Worm (Caenorhabditis elegans): ENCODE measurements around the gene T06C12.11.

Gene T06C12.11

ce11 chrV:15880705-15881104 lies 12.1 kb upstream of the T06C12.11 start (continued):
- peak; percentile 10 for TF ChIP-seq sma-9 (GFP tag; optimal IDR thresholded peaks at IDR 0.05)
- TF ChIP-seq sma-9 (tag; optimal IDR thresholded peaks at IDR 0.05) = no peak
- no peak for TF ChIP-seq unc-39 (tag; optimal IDR thresholded peaks at IDR 0.05)
- TF ChIP-seq unc-62 (GFP tag; optimal IDR thresholded peaks at IDR 0.05) = no peak
- TF ChIP-seq mab-5 (tag; optimal IDR thresholded peaks at IDR 0.05) = no peak
- no peak for TF ChIP-seq Y55F3AM.14 (GFP tag; optimal IDR thresholded peaks at IDR 0.05)
- TF ChIP-seq nhr-21 (tag; optimal IDR thresholded peaks at IDR 0.05) = peak; percentile 57
- no peak for TF ChIP-seq ztf-1 (GFP tag; conservative IDR thresholded peaks at IDR 0.05)
- TF ChIP-seq lsy-2 (tag; optimal IDR thresholded peaks at IDR 0.05) = peak in 1 of 2 experiments; percentile 9
- no peak for TF ChIP-seq nhr-23 (tag; optimal IDR thresholded peaks at IDR 0.05)
- TF ChIP-seq nhr-12 (tag; optimal IDR thresholded peaks at IDR 0.05) = no peak
- no peak for TF ChIP-seq elt-1 (tag; optimal IDR thresholded peaks at IDR 0.05)
- TF ChIP-seq dmd-4 (tag; optimal IDR thresholded peaks at IDR 0.05) = no peak
- no peak for TF ChIP-seq nhr-11 (tag; optimal IDR thresholded peaks at IDR 0.05)
- TF ChIP-seq lin-13 (GFP tag; optimal IDR thresholded peaks at IDR 0.05) = peak; percentile 19
- peak; percentile 14 for TF ChIP-seq nhr-6 (tag; optimal IDR thresholded peaks at IDR 0.05)
- TF ChIP-seq ceh-82 (tag; optimal IDR thresholded peaks at IDR 0.05) = no peak
- TF ChIP-seq mbf-1 (tag; optimal IDR thresholded peaks at IDR 0.05) = no peak

ce11 chrV:15884698-15885097 lies 8.1 kb upstream of the T06C12.11 start, which contains the start of gene oac-42:
Gene oac-42, minus strand, starts transcription at chrV:15884798.
- TF ChIP-seq zag-1 (tag; optimal IDR thresholded peaks at IDR 0.05) (no peak), lin-11 (tag; optimal IDR thresholded peaks at IDR 0.05) (no peak), crh-2 (tag; optimal IDR thresholded peaks at IDR 0.05) (no peak), fos-1 (tag; optimal IDR thresholded peaks at IDR 0.05) (no peak), ztf-11 (tag; optimal IDR thresholded peaks at IDR 0.05) (no peak), lin-39 (tag; optimal IDR thresholded peaks at IDR 0.05) (no peak), nhr-12 (tag; optimal IDR thresholded peaks at IDR 0.05) (no peak), R02D3.7 (tag; optimal IDR thresholded peaks at IDR 0.05) (no peak)

- no peak for TF ChIP-seq R02D3.7 (tag; optimal IDR thresholded peaks at IDR 0.05)
- TF ChIP-seq mdl-1 (tag; optimal IDR thresholded peaks at IDR 0.05) = no peak
- no peak for TF ChIP-seq mbf-1 (tag; optimal IDR thresholded peaks at IDR 0.05)
- TF ChIP-seq lsy-2 (tag; optimal IDR thresholded peaks at IDR 0.05) = no peak
- no peak for TF ChIP-seq peb-1 (tag; optimal IDR thresholded peaks at IDR 0.05)
- TF ChIP-seq ceh-16 (tag; optimal IDR thresholded peaks at IDR 0.05) = no peak
- no peak for TF ChIP-seq sem-4 (tag; optimal IDR thresholded peaks at IDR 0.05)
- no peak for TF ChIP-seq snpc-4 (tag; optimal IDR thresholded peaks at IDR 0.05)
- TF ChIP-seq dmd-4 (tag; optimal IDR thresholded peaks at IDR 0.05) = no peak
- TF ChIP-seq lin-13 (GFP tag; optimal IDR thresholded peaks at IDR 0.05) = no peak
- TF ChIP-seq skn-1 (tag; optimal IDR thresholded peaks at IDR 0.05) = no peak
- TF ChIP-seq sma-3 (GFP tag; optimal IDR thresholded peaks at IDR 0.05) = no peak
- no peak for TF ChIP-seq sma-9 (GFP tag; optimal IDR thresholded peaks at IDR 0.05)
- TF ChIP-seq sma-9 (tag; optimal IDR thresholded peaks at IDR 0.05) = no peak
- no peak for TF ChIP-seq lin-39 (tag; optimal IDR thresholded peaks at IDR 0.05)
- no peak for TF ChIP-seq nhr-10 (tag; optimal IDR thresholded peaks at IDR 0.05)
- no peak for TF ChIP-seq ztf-11 (tag; optimal IDR thresholded peaks at IDR 0.05)
- TF ChIP-seq nhr-77 (tag; optimal IDR thresholded peaks at IDR 0.05) = no peak
Measured at ce11 chrV:15885967-15886366, 6.8 kb upstream of the T06C12.11 start, which contains the start of gene T06C12.9. Gene T06C12.9, minus strand, starts transcription at chrV:15886067.

- TF ChIP-seq lin-39 (tag; optimal IDR thresholded peaks at IDR 0.05) (no peak), dmd-4 (tag; optimal IDR thresholded peaks at IDR 0.05) (no peak), sma-9 (GFP tag; optimal IDR thresholded peaks at IDR 0.05) (peak; percentile 71), sma-9 (tag; optimal IDR thresholded peaks at IDR 0.05) (no peak), C34F6.9 (tag; optimal IDR thresholded peaks at IDR 0.05) (no peak), ztf-4 (tag; optimal IDR thresholded peaks at IDR 0.05) (no peak), nhr-6 (tag; optimal IDR thresholded peaks at IDR 0.05) (no peak), Y55F3AM.14 (GFP tag; optimal IDR thresholded peaks at IDR 0.05) (no peak), nhr-129 (tag; optimal IDR thresholded peaks at IDR 0.05) (peak; percentile 29), nhr-237 (tag; optimal IDR thresholded peaks at IDR 0.05) (no peak), elt-1 (tag; optimal IDR thresholded peaks at IDR 0.05) (no peak), unc-39 (tag; optimal IDR thresholded peaks at IDR 0.05) (no peak), ceh-82 (tag; optimal IDR thresholded peaks at IDR 0.05) (no peak), fos-1 (tag; optimal IDR thresholded peaks at IDR 0.05) (peak; percentile 93), mbf-1 (tag; optimal IDR thresholded peaks at IDR 0.05) (no peak), lsy-2 (tag; optimal IDR thresholded peaks at IDR 0.05) (no peak), F13H6.1 (tag; optimal IDR thresholded peaks at IDR 0.05) (no peak), sma-3 (GFP tag; optimal IDR thresholded peaks at IDR 0.05) (no peak), egl-27 (tag; optimal IDR thresholded peaks at IDR 0.05) (no peak), lin-11 (tag; optimal IDR thresholded peaks at IDR 0.05) (no peak), nhr-10 (tag; optimal IDR thresholded peaks at IDR 0.05) (no peak), zag-1 (tag; optimal IDR thresholded peaks at IDR 0.05) (no peak), ZK546.5 (tag; optimal IDR thresholded peaks at IDR 0.05) (no peak), R02D3.7 (tag; optimal IDR thresholded peaks at IDR 0.05) (no peak), gmeb-1 (tag; optimal IDR thresholded peaks at IDR 0.05) (peak; percentile 25), nhr-12 (tag; optimal IDR thresholded peaks at IDR 0.05) (no peak)
Measured at ce11 chrV:15887708-15888295, 5.0 kb upstream of the T06C12.11 start.
